Worm (Caenorhabditis elegans) whole organism, L4 larva: ENCODE measurements around the gene rha-1.

ENCODE experiments used
- F26F4.8 ChIP-seq: fragments of 200-800 bp; sonication (Bioruptor generic); conservative IDR thresholded peaks from 2 replicates; pipeline ENCODE4 v1.3.6; 2022; ENCODE audit warnings: missing genetic modification characterization, missing compliant biosample characterization
- F37D6.2 ChIP-seq: sonication (generic microtip); optimal IDR thresholded peaks from 2 replicates; lab custom pipeline; 2016; ENCODE audit warnings: mild to moderate bottlenecking, missing genetic modification characterization, missing compliant biosample characterization
- F44E2.7 ChIP-seq: fragments of 200-800 bp; sonication (Bioruptor generic); IDR thresholded peaks from 2 replicates; pipeline ENCODE4 v2.1.2; 2022; ENCODE audit warnings: missing genetic modification characterization, missing compliant biosample characterization
- F49E8.2 ChIP-seq: sonication (generic microtip); optimal IDR thresholded peaks from 2 replicates; lab custom pipeline; 2016; ENCODE audit warnings: missing compliant biosample characterization, mild to moderate bottlenecking, missing genetic modification characterization, borderline replicate concordance
- R02D3.7 ChIP-seq: fragments of 150-350 bp; sonication (generic microtip); optimal IDR thresholded peaks from 3 replicates; lab custom pipeline; 2014; ENCODE audit warnings: missing biosample characterization, missing genetic modification characterization
- T26A8.4 ChIP-seq: fragments of 200-800 bp; sonication (Bioruptor generic); IDR thresholded peaks from 2 replicates; pipeline ENCODE4 v1.3.6; 2022; ENCODE audit warnings: missing genetic modification characterization, missing compliant biosample characterization
- Y105C5A.15 ChIP-seq: fragments of 200-800 bp; sonication (Bioruptor generic); IDR thresholded peaks from 2 replicates; pipeline ENCODE4 v1.3.6; 2022; ENCODE audit warnings: missing genetic modification characterization, missing compliant biosample characterization
- ZK337.2 ChIP-seq: fragments of 200-800 bp; sonication (Bioruptor generic); IDR thresholded peaks from 2 replicates; pipeline ENCODE4 v1.3.6; 2022; ENCODE audit warnings: missing genetic modification reagents, missing genetic modification characterization, missing compliant biosample characterization
- aha-1 ChIP-seq: fragments of 150-350 bp; peaks from one replicate; lab custom pipeline; 2014; ENCODE audit warnings: missing biosample characterization, missing genetic modification characterization
- aly-2 ChIP-seq: sonication (generic microtip); optimal IDR thresholded peaks from 2 replicates; lab custom pipeline; 2018; ENCODE audit warnings: missing biosample characterization, missing genetic modification characterization
- arid-1 ChIP-seq: fragments of 200-800 bp; sonication (Bioruptor generic); conservative IDR thresholded peaks from 2 replicates; pipeline ENCODE4 v1.3.6; 2022; ENCODE audit warnings: missing genetic modification reagents, missing genetic modification characterization, missing compliant biosample characterization
- daf-16 ChIP-seq, 3 experiments: sonication (generic microtip); optimal IDR thresholded peaks; 2 replicates each; lab custom pipeline; 2016 to 2017; ENCODE audit warnings: missing genetic modification characterization in 3 of 3, missing genetic modification reagents in 3 of 3, mild to moderate bottlenecking in 2 of 3, missing compliant biosample characterization in 2 of 3, missing biosample characterization in 1 of 3, moderate library complexity in 1 of 3
- daf-8 ChIP-seq: fragments of 200-800 bp; sonication (Bioruptor generic); IDR thresholded peaks from 2 replicates; pipeline ENCODE4 v1.3.6; 2022; ENCODE audit warnings: missing genetic modification characterization, missing compliant biosample characterization
- dmd-8 ChIP-seq: fragments of 200-800 bp; sonication (Bioruptor generic); IDR thresholded peaks from 2 replicates; pipeline ENCODE4 v1.3.6; 2022; ENCODE audit warnings: missing genetic modification characterization, missing compliant biosample characterization
- dpl-1 ChIP-seq: fragments of 150-350 bp; optimal IDR thresholded peaks from 2 replicates; lab custom pipeline; 2014; ENCODE audit warnings: missing biosample characterization, missing genetic modification reagents, missing genetic modification characterization
- duxl-1 ChIP-seq: sonication (generic microtip); optimal IDR thresholded peaks from 2 replicates; lab custom pipeline; 2016; ENCODE audit warnings: mild to moderate bottlenecking, missing genetic modification characterization, moderate library complexity, missing compliant biosample characterization; ENCODE audit not compliant: poor library complexity
- dve-1 ChIP-seq: sonication (generic microtip); optimal IDR thresholded peaks from 2 replicates; lab custom pipeline; 2017; ENCODE audit warnings: antibody characterized with exemption, mild to moderate bottlenecking, missing genetic modification characterization, missing compliant biosample characterization; ENCODE audit not compliant: insufficient read depth
- egl-43 ChIP-seq: fragments of 200-800 bp; sonication (Bioruptor generic); IDR thresholded peaks from 2 replicates; pipeline ENCODE4 v1.3.6; 2022; ENCODE audit warnings: missing genetic modification reagents, missing genetic modification characterization, missing compliant biosample characterization
- lin-38 ChIP-seq: fragments of 200-800 bp; sonication (Bioruptor generic); IDR thresholded peaks from 2 replicates; pipeline ENCODE4 v1.3.6; 2022; ENCODE audit warnings: missing genetic modification reagents, missing genetic modification characterization, missing compliant biosample characterization
- lsy-2 ChIP-seq, 2 experiments: fragments of 150-350 bp in 1 of 2; sonication (generic microtip) in 1 of 2; optimal IDR thresholded peaks; 2 replicates each; lab custom pipeline; 2014 to 2017; ENCODE audit warnings: missing biosample characterization in 2 of 2, missing genetic modification characterization in 2 of 2
- mdl-1 ChIP-seq, 2 experiments: fragments of 150-350 bp in 1 of 2; sonication (generic microtip) in 1 of 2; optimal IDR thresholded peaks; 2 replicates each; lab custom pipeline; 2014 to 2017; ENCODE audit warnings: missing biosample characterization in 2 of 2, missing genetic modification characterization in 2 of 2
- mep-1 ChIP-seq: fragments of 150-350 bp; sonication (generic microtip); optimal IDR thresholded peaks from 3 replicates; lab custom pipeline; 2014; ENCODE audit warnings: missing biosample characterization, missing genetic modification characterization
- mes-2 ChIP-seq: sonication (generic microtip); optimal IDR thresholded peaks from 2 replicates; lab custom pipeline; 2016; ENCODE audit warnings: missing genotype, mild to moderate bottlenecking, missing genetic modification characterization, missing compliant biosample characterization; ENCODE audit not compliant: poor library complexity, severe bottlenecking
- nhr-237 ChIP-seq: sonication (generic microtip); optimal IDR thresholded peaks from 2 replicates; lab custom pipeline; 2017; ENCODE audit warnings: missing biosample characterization, missing genetic modification characterization
- nhr-25 ChIP-seq: sonication (generic microtip); optimal IDR thresholded peaks from 2 replicates; lab custom pipeline; 2017; ENCODE audit warnings: missing genetic modification characterization, mild to moderate bottlenecking, missing compliant biosample characterization, antibody characterized with exemption, moderate library complexity, borderline replicate concordance; ENCODE audit not compliant: insufficient read depth
- nhr-41 ChIP-seq: fragments of 200-800 bp; sonication (Bioruptor generic); IDR thresholded peaks from 2 replicates; pipeline ENCODE4 v1.3.6; 2022; ENCODE audit warnings: missing genetic modification reagents, missing genetic modification characterization, missing compliant biosample characterization
- nhr-77 ChIP-seq: fragments of 150-350 bp; optimal IDR thresholded peaks from 2 replicates; lab custom pipeline; 2014; ENCODE audit warnings: missing biosample characterization, missing genetic modification characterization
- pha-4 ChIP-seq, 2 experiments: fragments of 150-350 bp in 1 of 2; fragments of 200-800 bp in 1 of 2; sonication (Bioruptor generic) in 1 of 2; IDR thresholded peaks in 1 of 2; optimal IDR thresholded peaks in 1 of 2; 2 replicates each; pipeline versions ENCODE4 v1.3.6 to Lab custom; 2014 to 2022; ENCODE audit warnings: missing genetic modification characterization in 2 of 2, missing genetic modification reagents in 2 of 2, missing biosample characterization in 1 of 2, missing compliant biosample characterization in 1 of 2
- php-3 ChIP-seq: fragments of 200-800 bp; sonication (Bioruptor generic); IDR thresholded peaks from 2 replicates; pipeline ENCODE4 v1.3.6; 2022; ENCODE audit warnings: missing genetic modification reagents, missing genetic modification characterization, missing compliant biosample characterization
- rbr-2 ChIP-seq: sonication (generic microtip); optimal IDR thresholded peaks from 2 replicates; lab custom pipeline; 2016; ENCODE audit warnings: missing genotype, missing genetic modification characterization, missing compliant biosample characterization
- set-16 ChIP-seq: fragments of 200-800 bp; sonication (Bioruptor generic); IDR thresholded peaks from 2 replicates; pipeline ENCODE4 v1.3.6; 2022; ENCODE audit warnings: missing genetic modification reagents, missing genetic modification characterization, missing compliant biosample characterization
- snpc-1.2 ChIP-seq: fragments of 200-800 bp; sonication (Bioruptor generic); IDR thresholded peaks from 2 replicates; pipeline ENCODE4 v1.3.6; 2022; ENCODE audit warnings: missing genetic modification reagents, missing genetic modification characterization, missing compliant biosample characterization
- snpc-4 ChIP-seq: fragments of 150-350 bp; optimal IDR thresholded peaks from 2 replicates; lab custom pipeline; 2014; ENCODE audit warnings: missing biosample characterization, missing genetic modification characterization
- unc-130 ChIP-seq: sonication (generic microtip); optimal IDR thresholded peaks from 2 replicates; lab custom pipeline; 2016; ENCODE audit warnings: missing genetic modification reagents, missing genetic modification characterization, missing compliant biosample characterization
- unc-62 ChIP-seq, 3 experiments: fragments of 150-350 bp in 1 of 3; sonication (generic microtip); optimal IDR thresholded peaks in 2 of 3; peaks in 1 of 3; 1 replicate in 1 of 3; 2 replicates in 2 of 3; lab custom pipeline; 2014 to 2017; ENCODE audit warnings: missing biosample characterization in 3 of 3, missing genetic modification characterization in 3 of 3, missing genetic modification reagents in 3 of 3, missing genotype in 1 of 3
- zip-11 ChIP-seq: fragments of 200-800 bp; sonication (Bioruptor generic); IDR thresholded peaks from 2 replicates; pipeline ENCODE4 v1.3.6; 2022; ENCODE audit warnings: missing genetic modification characterization, missing compliant biosample characterization
- ztf-7 ChIP-seq: fragments of 150-350 bp; optimal IDR thresholded peaks from 2 replicates; lab custom pipeline; 2014; ENCODE audit warnings: missing biosample characterization, missing genetic modification characterization

rha-1 gene

DNA sequence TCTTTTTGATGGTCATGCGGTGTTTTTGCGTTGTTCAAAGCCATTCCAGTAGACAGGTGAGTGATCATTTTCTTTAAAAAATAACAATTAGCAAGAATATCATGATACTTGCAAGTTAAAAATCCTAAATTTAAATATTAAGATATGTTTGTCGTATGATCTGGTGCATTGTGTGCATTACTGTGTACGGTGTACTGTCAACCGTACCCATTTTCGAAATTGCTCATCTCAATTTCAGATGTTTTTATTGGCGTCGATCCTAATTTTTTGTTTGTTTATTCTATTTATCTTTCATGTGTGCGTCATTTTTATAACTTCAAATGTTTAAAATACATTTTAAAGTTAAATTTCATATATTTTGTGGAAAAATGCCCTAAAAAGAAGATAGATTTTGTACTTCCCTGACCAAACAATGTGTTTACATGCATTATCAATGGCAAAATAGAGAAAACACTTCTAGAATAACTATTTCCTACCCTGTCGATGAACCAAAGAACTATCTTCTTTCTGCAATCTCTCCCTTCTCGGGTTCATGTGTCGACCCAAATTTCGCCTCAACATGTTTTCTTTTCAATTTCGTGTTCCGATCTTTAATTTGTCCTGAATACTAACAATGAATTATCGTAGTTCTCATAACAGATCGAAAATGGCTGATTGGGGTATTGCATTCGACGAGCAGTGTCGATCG lies 947 bp upstream of the rha-1 start, which contains the start of the genes T07D4.5 and ddx-19:
Gene T07D4.5, minus strand, starts transcription at position 71 of the 688 bp plus-strand sequence.
Gene ddx-19, plus strand, starts transcription at position 638 of the 688 bp plus-strand sequence.
- TF ChIP-seq ztf-7 (tag; lab: Kevin White, UChicago) (no peak), daf-16 (GFP tag; optimal IDR thresholded peaks at IDR 0.05; lab: Kevin White, UChicago) (no peak), daf-16 (tag; optimal IDR thresholded peaks at IDR 0.05; lab: Kevin White, UChicago) (peak; percentile 41), nhr-77 (peak; percentile 1), mes-2 (tag; lab: Kevin White, UChicago) (peak; percentile 75), lin-38 (GFP tag; lab: Robert Waterston, UW) (no peak), aly-2 (tag; lab: Kevin White, UChicago) (no peak), daf-8 (no peak), egl-43 (GFP tag; lab: Robert Waterston, UW) (no peak), pha-4 (GFP tag; IDR thresholded peaks at IDR 0.05; lab: Robert Waterston, UW) (no peak), pha-4 (tag; optimal IDR thresholded peaks at IDR 0.05; lab: Kevin White, UChicago) (peak; percentile 61), unc-130 (GFP tag; lab: Kevin White, UChicago) (no peak), duxl-1 (tag; lab: Kevin White, UChicago) (no peak), dpl-1 (peak; percentile 62), mep-1 (tag; lab: Kevin White, UChicago) (no peak), snpc-1.2 (GFP tag; lab: Robert Waterston, UW) (no peak), php-3 (GFP tag; lab: Robert Waterston, UW) (no peak), nhr-41 (no peak), nhr-25 (tag; lab: Kevin White, UChicago) (no peak), F37D6.2 (tag; lab: Kevin White, UChicago) (no peak), dve-1 (tag; lab: Kevin White, UChicago) (peak; percentile 71), aha-1 (tag; lab: Kevin White, UChicago) (peak; percentile 72), Y105C5A.15 (GFP tag; lab: Robert Waterston, UW) (no peak), T26A8.4 (GFP tag; lab: Robert Waterston, UW) (no peak), rbr-2 (tag; lab: Kevin White, UChicago) (peak; percentile 34), F26F4.8 (no peak), lsy-2 (tag; optimal IDR thresholded peaks at IDR 0.05; lab: Kevin White, UChicago) (peak; percentile 75 to 98)

DNA sequence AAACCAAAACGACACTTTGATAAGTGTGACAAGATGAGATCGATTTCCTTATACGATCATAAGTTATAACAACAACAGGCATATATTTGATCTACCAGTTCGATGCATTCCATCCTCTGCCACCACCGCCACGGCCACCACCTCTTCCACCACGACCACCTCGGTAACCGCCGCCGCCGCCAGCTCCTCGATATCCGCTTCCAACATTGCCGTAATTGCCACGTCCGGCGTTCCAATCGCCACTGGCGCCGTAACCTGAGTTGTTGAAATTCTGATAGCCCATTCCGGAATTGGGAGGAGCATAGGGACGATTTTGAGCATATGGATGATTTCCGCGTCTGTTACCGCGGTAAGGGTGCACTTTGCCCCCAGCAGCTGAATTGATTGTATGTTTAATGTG lies 4.9 kb downstream of the rha-1 start:
- no peak for TF ChIP-seq nhr-237 (tag; lab: Kevin White, UChicago)
- 0 out of 2 replicates have a peak, but pooled peaks have one; percentile 49 for TF ChIP-seq egl-43 (GFP tag; lab: Robert Waterston, UW)
- 0 out of 2 replicates have a peak, but pooled peaks have one; percentile 26 for TF ChIP-seq arid-1 (GFP tag; lab: Robert Waterston, UW)
- TF ChIP-seq set-16 (GFP tag; lab: Robert Waterston, UW) = peak; percentile 58

DNA sequence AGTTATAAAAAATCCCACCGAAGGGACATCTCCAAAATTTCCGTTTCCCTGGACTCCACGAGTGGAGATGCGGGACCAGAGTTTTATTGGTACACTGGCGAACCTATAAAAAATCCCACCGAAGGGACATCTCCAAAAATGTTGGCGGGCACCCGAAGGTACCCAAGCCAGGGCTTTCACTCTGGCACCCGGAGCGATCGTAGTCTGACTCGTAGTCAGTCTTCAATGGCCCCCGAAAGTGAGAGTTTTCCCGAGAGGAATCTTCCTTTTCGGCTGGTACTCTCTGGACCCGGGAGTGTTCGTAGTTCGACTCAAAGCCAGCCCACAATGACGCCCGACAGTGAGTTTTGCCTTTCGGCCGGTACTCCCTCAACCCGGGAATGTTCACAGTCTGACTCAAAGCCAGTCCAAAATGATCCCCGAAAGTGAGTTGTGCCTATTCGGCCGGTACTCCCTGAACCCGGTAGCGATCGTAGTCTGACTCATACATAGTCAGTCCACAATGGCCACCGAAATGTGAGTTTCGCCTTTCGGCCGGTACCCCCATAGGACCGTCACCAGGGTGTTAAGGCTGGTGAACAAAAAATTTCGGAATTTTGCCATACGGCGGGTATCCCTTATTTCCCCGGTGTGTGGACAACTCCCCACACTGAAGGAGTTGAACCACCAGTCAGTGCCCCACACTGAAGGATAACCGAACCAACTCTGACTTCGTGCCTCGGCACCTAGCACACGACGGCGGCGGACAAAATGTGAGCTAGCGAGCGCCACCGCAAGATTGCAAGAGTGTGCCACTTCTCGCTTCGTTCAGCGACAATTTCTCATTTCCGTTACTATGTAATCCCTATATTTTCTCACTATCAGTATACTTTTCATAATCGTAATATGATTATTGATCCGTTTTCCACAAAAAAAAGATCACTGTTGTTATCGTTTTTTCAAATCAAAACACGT lies 6.2 kb downstream of the rha-1 start:
- TF ChIP-seq dmd-8 (0 out of 2 replicates have a peak, but pooled peaks have one; percentile 52), F44E2.7 (GFP tag; lab: Robert Waterston, UW) (no peak), egl-43 (GFP tag; lab: Robert Waterston, UW) (0 out of 2 replicates have a peak, but pooled peaks have one; percentile 37), T26A8.4 (GFP tag; lab: Robert Waterston, UW) (0 out of 2 replicates have a peak, but pooled peaks have one; percentile 50), php-3 (GFP tag; lab: Robert Waterston, UW) (0 out of 2 replicates have a peak, but pooled peaks have one; percentile 9), zip-11 (GFP tag; lab: Robert Waterston, UW) (no peak), unc-130 (GFP tag; lab: Kevin White, UChicago) (peak; percentile 13), snpc-4 (peak; percentile 34), set-16 (GFP tag; lab: Robert Waterston, UW) (peak; percentile 44; the same call in 1 of the 2 replicates), R02D3.7 (tag; lab: Kevin White, UChicago) (no peak), ZK337.2 (GFP tag; lab: Robert Waterston, UW) (no peak), unc-62 (GFP tag; optimal IDR thresholded peaks at IDR 0.05 in 1 of 2; lab: Kevin White, UChicago) (peak in 1 of 2 experiments; percentile 51), unc-62 (tag; optimal IDR thresholded peaks at IDR 0.05; lab: Kevin White, UChicago) (no peak), F49E8.2 (tag; lab: Kevin White, UChicago) (peak; percentile 55), mdl-1 (tag; optimal IDR thresholded peaks at IDR 0.05; lab: Kevin White, UChicago) (no peak)
